Fruit fly (Drosophila melanogaster): ENCODE results near the gene CG6834.

dm6 chr3R:11691747-11692146, 3.8 kb upstream of the CG6834 start, which contains the start of gene CG18765:
- TF ChIP-seq CG8478 (optimal IDR thresholded peaks at IDR 0.05) = no peak
- no peak for TF ChIP-seq CTCF (optimal IDR thresholded peaks at IDR 0.05)

Data from S2 (cell line).